Fruit fly (Drosophila melanogaster) whole organism, larva: ENCODE measurements around the gene Cypl.

Experiments used
- noc ChIP-seq: fragments of 200-800 bp; sonication (Bioruptor generic); optimal IDR thresholded peaks from 3 replicates; lab custom pipeline; 2019; ENCODE audit warnings: missing biosample characterization, mild to moderate bottlenecking, missing genetic modification characterization, moderate library complexity

Gene Cypl

dm6 chr3L:505782-506408, 36.8 kb downstream of the Cypl start:
- no peak for TF ChIP-seq noc

- no peak for TF ChIP-seq noc
These were observed 42.2 kb downstream of the Cypl start, which contains the start of the genes CG34267 and CG34268 for dm6 chr3L:500351-501015. Gene CG34267, minus strand, starts transcription at chr3L:500451. Gene CG34268, plus strand, starts transcription at chr3L:500965.
